Fruit fly (Drosophila melanogaster): Measurements from ENCODE around the gene CG8353.

DNA sequence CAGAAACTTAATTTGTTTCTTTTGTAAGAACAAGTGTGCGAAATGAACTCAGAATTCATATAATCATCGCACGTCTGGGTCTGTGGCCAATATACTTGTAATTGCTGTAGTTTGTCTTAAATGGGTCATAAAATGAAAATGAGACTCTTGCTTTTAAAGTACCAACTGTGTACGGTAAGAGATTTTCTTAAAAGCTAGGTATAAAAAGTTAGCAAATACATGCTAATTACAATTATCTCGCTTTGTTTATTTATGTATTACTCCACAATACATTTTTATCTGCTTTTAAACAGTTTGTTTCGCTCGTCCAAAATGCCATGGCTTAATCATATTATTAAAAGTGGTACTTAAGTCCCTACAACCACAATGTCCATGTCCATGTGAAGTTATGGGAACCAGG is 10.1 kb upstream of the CG8353 start:
- no peak for TF ChIP-seq CG7101 (tag; optimal IDR thresholded peaks at IDR 0.05)
- TF ChIP-seq Clk (GFP tag; optimal IDR thresholded peaks at IDR 0.05) = no peak
- TF ChIP-seq CG1620 (GFP tag; optimal IDR thresholded peaks at IDR 0.05) = no peak
- no peak for TF ChIP-seq CG12768 (GFP tag; optimal IDR thresholded peaks at IDR 0.05)
- TF ChIP-seq pad (GFP tag; optimal IDR thresholded peaks at IDR 0.05) = no peak
- TF ChIP-seq Crg-1 (GFP tag; optimal IDR thresholded peaks at IDR 0.05) = no peak
- no peak for TF ChIP-seq Hr96 (GFP tag; optimal IDR thresholded peaks at IDR 0.05)
- TF ChIP-seq CG33017 (tag; optimal IDR thresholded peaks at IDR 0.05) = peak; percentile 62
- TF ChIP-seq CG14711 (tag; optimal IDR thresholded peaks at IDR 0.05) = no peak
- TF ChIP-seq cic (GFP tag; optimal IDR thresholded peaks at IDR 0.05) = no peak
- no peak for TF ChIP-seq CG7045 (GFP tag; optimal IDR thresholded peaks at IDR 0.05)
- TF ChIP-seq bab1 (GFP tag; optimal IDR thresholded peaks at IDR 0.05) = no peak
